Worm (Caenorhabditis elegans): ENCODE measurements around the gene rad-23.

DNA sequence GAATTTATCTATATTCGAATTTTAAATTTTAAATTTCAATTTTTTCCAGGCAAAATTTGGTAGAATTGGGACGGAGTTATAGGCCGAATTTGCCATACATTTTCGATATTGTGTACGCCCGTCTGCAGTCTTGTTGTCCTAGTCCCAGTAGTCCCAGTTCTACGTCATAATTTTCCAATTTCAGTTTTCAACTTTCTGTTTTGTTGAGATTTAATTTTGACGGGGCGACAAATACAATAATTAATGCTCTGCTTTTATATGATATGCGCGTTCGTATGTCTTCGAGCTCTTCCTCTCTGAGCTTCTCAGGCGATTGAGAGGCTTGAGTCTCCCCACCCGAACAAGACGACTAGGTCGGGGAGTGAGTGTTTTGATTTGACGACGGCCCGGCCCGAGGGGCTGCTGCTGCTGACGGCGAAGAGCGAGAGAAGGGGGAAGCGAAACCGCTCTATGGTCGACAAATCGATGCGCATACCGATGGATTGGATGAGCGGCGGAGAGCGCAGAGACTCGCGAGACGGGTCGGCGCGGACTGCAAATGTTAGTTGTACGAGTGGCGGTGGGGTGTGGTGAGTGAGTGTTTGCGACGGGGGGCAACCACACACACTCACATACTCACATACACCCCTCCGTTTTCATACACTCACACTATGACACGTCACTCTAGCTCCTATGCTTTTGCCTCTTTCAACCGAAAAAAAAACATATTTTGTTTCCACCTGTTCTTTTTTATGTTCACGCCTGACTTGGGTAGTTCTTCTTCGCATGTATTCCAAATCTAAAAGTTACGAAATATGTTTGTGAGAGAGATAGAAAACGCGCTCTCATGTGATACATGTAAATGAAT is 17.6 kb downstream of the rad-23 start:
- TF ChIP-seq dao-5 (tag; optimal IDR thresholded peaks at IDR 0.05) = peak; percentile 59
- peak; percentile 38 for TF ChIP-seq him-1 (tag; optimal IDR thresholded peaks at IDR 0.05)

All from whole organism, L4/young adult.